Worm (Caenorhabditis elegans) whole organism, mixed stage, embryonic: ENCODE data around the gene sir-2.1.

ENCODE experiments used
- M03D4.4 ChIP-seq: sonication (generic microtip); optimal IDR thresholded peaks from 2 replicates; lab custom pipeline; 2017; ENCODE audit warnings: mild to moderate bottlenecking, missing genetic modification characterization, missing compliant biosample characterization
- ceh-43 ChIP-seq: fragments of 200-800 bp; sonication (Bioruptor generic); optimal IDR thresholded peaks from 2 replicates; lab custom pipeline; 2018; ENCODE audit warnings: mild to moderate bottlenecking, missing genetic modification characterization, moderate library complexity, missing compliant biosample characterization
- ceh-83 ChIP-seq: fragments of 200-800 bp; sonication (Bioruptor generic); optimal IDR thresholded peaks from 2 replicates; lab custom pipeline; 2018; ENCODE audit warnings: mild to moderate bottlenecking, missing genetic modification characterization, missing compliant biosample characterization
- mep-1 ChIP-seq: fragments of 150-350 bp; optimal IDR thresholded peaks from 2 replicates; lab custom pipeline; 2017; ENCODE audit warnings: missing biosample characterization, missing genetic modification reagents, missing genetic modification characterization, inconsistent platforms
- nhr-12 ChIP-seq: fragments of 150-350 bp; optimal IDR thresholded peaks from 2 replicates; lab custom pipeline; 2014; ENCODE audit warnings: missing biosample characterization, missing genetic modification characterization
- nhr-237 ChIP-seq: fragments of 150-350 bp; optimal IDR thresholded peaks from 2 replicates; lab custom pipeline; 2014; ENCODE audit warnings: missing biosample characterization, missing genetic modification characterization
- nhr-76 ChIP-seq: sonication (generic microtip); optimal IDR thresholded peaks from 2 replicates; lab custom pipeline; 2017; ENCODE audit warnings: missing biosample characterization, missing genetic modification characterization
- pha-4 ChIP-seq: fragments of 150-350 bp; optimal IDR thresholded peaks from 2 replicates; lab custom pipeline; 2018; ENCODE audit warnings: missing biosample characterization, missing genetic modification reagents, missing genetic modification characterization
- snpc-4 ChIP-seq: fragments of 150-350 bp; optimal IDR thresholded peaks from 2 replicates; lab custom pipeline; 2014; ENCODE audit warnings: missing biosample characterization, missing genetic modification characterization
- unc-39 ChIP-seq: fragments of 150-350 bp; optimal IDR thresholded peaks from 2 replicates; lab custom pipeline; 2014; ENCODE audit warnings: missing biosample characterization, missing genetic modification characterization
- ztf-11 ChIP-seq: fragments of 150-350 bp; optimal IDR thresholded peaks from 2 replicates; lab custom pipeline; 2014; ENCODE audit warnings: missing biosample characterization, missing genetic modification characterization

ce11 chrIV:10357072-10357471, 9.0 kb downstream of the sir-2.1 start, which contains the start of gene R11A8.1:
- TF ChIP-seq M03D4.4 (tag; lab: Kevin White, UChicago), result no peak
- no peak for TF ChIP-seq ztf-11 (tag; lab: Kevin White, UChicago)
- no peak for TF ChIP-seq unc-39 (tag; lab: Kevin White, UChicago)
- TF ChIP-seq ceh-83 (GFP tag; lab: Kevin White, UChicago), result no peak
- TF ChIP-seq nhr-237 (tag; lab: Kevin White, UChicago), result no peak
- TF ChIP-seq mep-1, result no peak
- no peak for TF ChIP-seq nhr-76 (tag; lab: Kevin White, UChicago)
- no peak for TF ChIP-seq snpc-4 (tag; lab: Kevin White, UChicago)
- no peak for TF ChIP-seq pha-4 (tag; lab: Kevin White, UChicago)
- TF ChIP-seq nhr-12 (tag; lab: Kevin White, UChicago), result no peak
- no peak for TF ChIP-seq ceh-43 (GFP tag; lab: Kevin White, UChicago)
